Worm (Caenorhabditis elegans): Measurements from ENCODE around the gene H35N09.2.
A peak's percentile ranks its signal among the peaks of the same experiment; 100 is the strongest.

DNA sequence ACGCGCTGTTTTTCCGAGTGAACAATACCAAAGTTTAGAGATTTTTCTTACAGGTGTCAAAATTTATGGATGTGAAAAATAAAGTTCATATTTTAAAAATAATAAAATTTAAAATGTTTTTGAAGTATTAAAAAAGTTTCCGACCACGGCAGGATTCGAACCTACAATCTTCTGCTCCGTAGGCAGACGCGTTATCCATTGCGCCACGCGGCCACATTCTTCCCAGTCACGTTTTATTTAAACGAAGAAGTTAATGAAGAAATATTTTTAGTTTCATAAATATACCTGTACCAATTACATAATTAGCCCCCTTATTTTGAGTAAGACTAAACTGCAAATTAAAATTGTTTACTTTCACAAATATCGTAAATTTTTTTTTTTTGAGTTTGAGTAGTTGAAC, 35.8 kb upstream of the H35N09.2 start:
- TF ChIP-seq ceh-79 (tag; optimal IDR thresholded peaks at IDR 0.05) (no peak), lin-26 (GFP tag; IDR thresholded peaks at IDR 0.05) (peak; percentile 88), him-1 (tag; optimal IDR thresholded peaks at IDR 0.05) (peak; percentile 60), ama-1 (optimal IDR thresholded peaks at IDR 0.05) (no peak), ama-1 (GFP tag; optimal IDR thresholded peaks at IDR 0.05) (peak; percentile 6 to 65), nfyb-1 (GFP tag; IDR thresholded peaks at IDR 0.05) (0 out of 2 replicates have a peak, but pooled peaks have one; percentile 34), hmg-1.2 (GFP tag; IDR thresholded peaks at IDR 0.05) (peak; percentile 69), C17E4.6 (GFP tag; IDR thresholded peaks at IDR 0.05) (no peak), ztf-22 (GFP tag; optimal IDR thresholded peaks at IDR 0.05) (no peak), unc-62 (GFP tag; optimal IDR thresholded peaks at IDR 0.05) (no peak), cebp-2 (GFP tag; IDR thresholded peaks at IDR 0.05) (no peak), Y79H2A.3 (GFP tag; conservative IDR thresholded peaks at IDR 0.05) (no peak), dpl-1 (GFP tag; optimal IDR thresholded peaks at IDR 0.05) (no peak)

All from whole organism, young adult.